Worm (Caenorhabditis elegans): ENCODE measurements around the gene pptr-2.

Gene pptr-2

ce11 chrV:11071453-11071852 is 36.7 kb upstream of the pptr-2 start:
- no peak for TF ChIP-seq ceh-83 (GFP tag; optimal IDR thresholded peaks at IDR 0.05)
- no peak for TF ChIP-seq nhr-2 (tag; optimal IDR thresholded peaks at IDR 0.05)
- TF ChIP-seq mls-2 (tag; optimal IDR thresholded peaks at IDR 0.05) = no peak
- no peak for TF ChIP-seq unc-39 (tag; optimal IDR thresholded peaks at IDR 0.05)
- TF ChIP-seq hlh-1 (tag; optimal IDR thresholded peaks at IDR 0.05) = no peak
- TF ChIP-seq tbx-8 (GFP tag; optimal IDR thresholded peaks at IDR 0.05) = no peak
- no peak for TF ChIP-seq unc-62 (GFP tag; optimal IDR thresholded peaks at IDR 0.05)
- TF ChIP-seq sptf-1 (tag; optimal IDR thresholded peaks at IDR 0.05) = no peak
- no peak for TF ChIP-seq cnd-1 (tag; optimal IDR thresholded peaks at IDR 0.05)

DNA sequence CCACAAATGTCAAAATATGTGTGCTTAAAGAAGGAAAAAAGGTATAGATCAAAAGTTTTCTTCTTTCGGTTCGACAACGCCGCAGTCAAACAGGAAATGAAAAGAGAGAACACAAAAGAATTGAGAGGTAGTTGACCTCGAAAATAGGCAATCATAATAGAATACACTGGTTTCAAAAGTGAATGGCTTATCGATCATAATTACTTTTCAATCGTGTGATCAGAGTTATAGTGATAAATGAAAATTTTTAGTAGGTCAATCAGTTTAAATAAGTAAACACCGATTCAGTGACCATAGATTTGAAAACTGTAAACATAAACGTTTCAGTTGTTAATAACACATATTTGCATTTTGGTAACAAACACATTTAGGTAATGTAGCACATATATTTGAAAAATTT is 35.7 kb upstream of the pptr-2 start:
- TF ChIP-seq nhr-28 (tag; optimal IDR thresholded peaks at IDR 0.05) (no peak), elt-1 (tag; optimal IDR thresholded peaks at IDR 0.05; ENCODE audit: borderline replicate concordance, insufficient read depth) (no peak), ces-1 (GFP tag; optimal IDR thresholded peaks at IDR 0.05) (no peak), ztf-11 (tag; optimal IDR thresholded peaks at IDR 0.05) (no peak), sptf-1 (tag; optimal IDR thresholded peaks at IDR 0.05) (no peak), unc-62 (GFP tag; optimal IDR thresholded peaks at IDR 0.05) (no peak), zip-8 (tag; optimal IDR thresholded peaks at IDR 0.05) (no peak), lsy-2 (tag; optimal IDR thresholded peaks at IDR 0.05) (no peak), flh-1 (GFP tag; optimal IDR thresholded peaks at IDR 0.05) (no peak), drap-1 (GFP tag; optimal IDR thresholded peaks at IDR 0.05) (no peak), nhr-237 (tag; optimal IDR thresholded peaks at IDR 0.05) (no peak), blmp-1 (tag; optimal IDR thresholded peaks at IDR 0.05) (no peak), nhr-2 (tag; optimal IDR thresholded peaks at IDR 0.05) (no peak), mep-1 (tag; optimal IDR thresholded peaks at IDR 0.05) (no peak), ceh-43 (GFP tag; optimal IDR thresholded peaks at IDR 0.05) (no peak), mls-2 (tag; optimal IDR thresholded peaks at IDR 0.05) (no peak), pha-4 (tag; optimal IDR thresholded peaks at IDR 0.05) (no peak), sem-2 (GFP tag; optimal IDR thresholded peaks at IDR 0.05) (no peak), lin-32 (GFP tag; optimal IDR thresholded peaks at IDR 0.05) (no peak)

- TF ChIP-seq sptf-1 (tag; optimal IDR thresholded peaks at IDR 0.05) (no peak), nhr-76 (tag; optimal IDR thresholded peaks at IDR 0.05) (no peak), snpc-4 (tag; optimal IDR thresholded peaks at IDR 0.05) (no peak), ces-1 (GFP tag; optimal IDR thresholded peaks at IDR 0.05) (no peak), unc-62 (GFP tag; optimal IDR thresholded peaks at IDR 0.05) (no peak), sem-2 (GFP tag; optimal IDR thresholded peaks at IDR 0.05) (no peak), blmp-1 (tag; optimal IDR thresholded peaks at IDR 0.05) (no peak), hlh-1 (tag; optimal IDR thresholded peaks at IDR 0.05) (no peak), lsy-2 (tag; optimal IDR thresholded peaks at IDR 0.05) (no peak), ceh-83 (GFP tag; optimal IDR thresholded peaks at IDR 0.05) (no peak), nhr-28 (tag; optimal IDR thresholded peaks at IDR 0.05) (no peak), mab-5 (tag; optimal IDR thresholded peaks at IDR 0.05) (no peak), mls-2 (tag; optimal IDR thresholded peaks at IDR 0.05) (no peak), unc-39 (tag; optimal IDR thresholded peaks at IDR 0.05) (no peak), elt-3 (tag; optimal IDR thresholded peaks at IDR 0.05) (no peak), lin-13 (tag; optimal IDR thresholded peaks at IDR 0.05) (no peak), zip-8 (tag; optimal IDR thresholded peaks at IDR 0.05) (no peak)
Observed at ce11 chrV:11069277-11069676, 34.5 kb upstream of the pptr-2 start, which contains the start of gene T04C12.8. T04C12.8 (minus strand) TSS chrV:11069358.

DNA sequence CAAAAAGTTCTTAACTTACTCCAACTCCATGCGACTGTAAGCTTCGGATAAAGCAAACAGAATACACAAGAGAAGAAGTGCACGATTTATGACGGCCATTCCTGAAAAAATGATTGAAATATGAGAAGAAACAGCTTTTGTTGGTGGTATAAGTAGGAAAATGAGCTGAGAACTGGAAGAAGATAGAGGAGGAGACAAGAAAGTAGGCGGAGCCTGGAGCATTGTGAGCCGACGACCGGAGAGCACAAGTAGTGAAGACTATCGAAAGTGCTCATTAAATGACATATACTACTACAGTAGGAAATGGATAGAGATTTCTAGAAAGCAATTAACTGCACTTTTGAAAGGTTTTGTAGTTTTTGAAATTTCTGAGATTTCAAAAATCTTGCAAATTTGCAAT is 30.8 kb upstream of the pptr-2 start, which contains the start of gene nlp-80:
TSS of gene nlp-80 (minus strand) at position 101 of the 400 bp plus-strand sequence.
- TF ChIP-seq mls-2 (tag; optimal IDR thresholded peaks at IDR 0.05) (no peak), elt-1 (tag; optimal IDR thresholded peaks at IDR 0.05; ENCODE audit: borderline replicate concordance, insufficient read depth) (no peak), tbx-8 (GFP tag; optimal IDR thresholded peaks at IDR 0.05) (no peak), lsy-2 (tag; optimal IDR thresholded peaks at IDR 0.05) (no peak), ham-2 (GFP tag; optimal IDR thresholded peaks at IDR 0.05) (no peak), mep-1 (tag; optimal IDR thresholded peaks at IDR 0.05) (no peak), flh-1 (GFP tag; optimal IDR thresholded peaks at IDR 0.05) (no peak), lin-13 (tag; optimal IDR thresholded peaks at IDR 0.05) (no peak), unc-62 (GFP tag; optimal IDR thresholded peaks at IDR 0.05) (no peak), nhr-76 (tag; optimal IDR thresholded peaks at IDR 0.05) (no peak), hlh-1 (tag; optimal IDR thresholded peaks at IDR 0.05) (no peak), lin-32 (GFP tag; optimal IDR thresholded peaks at IDR 0.05) (no peak)

DNA sequence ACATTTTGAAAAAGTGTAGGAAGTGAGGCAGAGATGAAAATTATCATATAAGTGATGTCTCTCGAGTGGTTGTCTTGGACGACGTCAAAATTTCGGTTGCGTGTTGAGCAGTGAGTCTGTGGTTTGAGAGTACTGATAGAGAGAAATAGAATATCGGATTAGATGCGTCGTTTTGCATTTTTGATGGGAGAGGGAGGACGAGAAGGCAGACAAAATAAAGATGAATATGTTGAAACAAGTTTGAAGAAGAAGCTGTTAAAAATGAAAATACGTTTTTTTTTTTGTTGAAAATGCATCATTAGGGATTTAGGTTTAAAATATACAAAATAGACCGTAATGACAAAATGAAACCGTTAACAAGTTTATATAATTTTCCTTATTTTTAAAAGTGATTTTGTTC is 28.4 kb upstream of the pptr-2 start, which contains the start of gene T04C12.9:
TSS of gene T04C12.9 (minus strand) at position 101 of the 400 bp plus-strand sequence.
- TF ChIP-seq nhr-237 (tag; optimal IDR thresholded peaks at IDR 0.05) (no peak), hlh-1 (tag; optimal IDR thresholded peaks at IDR 0.05) (no peak), nhr-2 (tag; optimal IDR thresholded peaks at IDR 0.05) (no peak), bed-3 (GFP tag; optimal IDR thresholded peaks at IDR 0.05) (no peak), lin-32 (GFP tag; optimal IDR thresholded peaks at IDR 0.05) (no peak), ceh-83 (GFP tag; optimal IDR thresholded peaks at IDR 0.05) (no peak), snpc-4 (tag; optimal IDR thresholded peaks at IDR 0.05) (no peak), ham-2 (GFP tag; optimal IDR thresholded peaks at IDR 0.05) (no peak), tbx-8 (GFP tag; optimal IDR thresholded peaks at IDR 0.05) (no peak), unc-39 (tag; optimal IDR thresholded peaks at IDR 0.05) (no peak), nhr-76 (tag; optimal IDR thresholded peaks at IDR 0.05) (no peak), sptf-1 (tag; optimal IDR thresholded peaks at IDR 0.05) (no peak), ces-1 (GFP tag; optimal IDR thresholded peaks at IDR 0.05) (no peak), zip-8 (tag; optimal IDR thresholded peaks at IDR 0.05) (no peak), ceh-39 (tag; optimal IDR thresholded peaks at IDR 0.05) (no peak), nhr-28 (tag; optimal IDR thresholded peaks at IDR 0.05) (no peak), lsy-2 (tag; optimal IDR thresholded peaks at IDR 0.05) (no peak)

Data from whole organism, mixed stage, embryonic.